In genomic region chrII:6768014-6768413, ce11 we compare ENCODE assay signal across 4 worm cellular contexts.
TF ChIP-seq lines count a peak whose summit lies in the region.

TSS of gene F41G3.18 (plus strand) at chrII:6768314.

TF ChIP-seq in whole organism, L2 larva, 48 proteins besides CTCF, POLR2A, EP300 and RAD21:
- TF ChIP-seq nhr-21 (tag; optimal IDR thresholded peaks at IDR 0.05; lab: Kevin White, UChicago) (no peak), fos-1 (tag; optimal IDR thresholded peaks at IDR 0.05; lab: Kevin White, UChicago) (peak; percentile 35)

TF ChIP-seq in whole organism, L3 larva, 47 proteins besides CTCF, POLR2A, EP300 and RAD21:
- TF ChIP-seq elt-2 (tag; optimal IDR thresholded peaks at IDR 0.05; lab: Kevin White, UChicago) (peak; percentile 41), unc-62 (GFP tag; optimal IDR thresholded peaks at IDR 0.05; lab: Kevin White, UChicago) (no peak), eor-1 (tag; optimal IDR thresholded peaks at IDR 0.05; lab: Kevin White, UChicago) (no peak), lin-39 (tag; optimal IDR thresholded peaks at IDR 0.05; lab: Kevin White, UChicago) (no peak), nhr-76 (tag; optimal IDR thresholded peaks at IDR 0.05; lab: Kevin White, UChicago) (no peak), egl-27 (tag; optimal IDR thresholded peaks at IDR 0.05; lab: Kevin White, UChicago) (no peak), nhr-77 (tag; optimal IDR thresholded peaks at IDR 0.05; lab: Kevin White, UChicago) (no peak)

TF ChIP-seq in whole organism, L4 larva, 104 proteins besides CTCF, POLR2A, EP300 and RAD21:
- TF ChIP-seq pqm-1 (tag; optimal IDR thresholded peaks at IDR 0.05; lab: Kevin White, UChicago) (peak; percentile 42), dmd-6 (GFP tag; IDR thresholded peaks at IDR 0.05; lab: Robert Waterston, UW) (0 out of 2 replicates have a peak, but pooled peaks have one; percentile 6), F49E8.2 (tag; optimal IDR thresholded peaks at IDR 0.05; lab: Kevin White, UChicago; ENCODE audit: borderline replicate concordance) (no peak)

TF ChIP-seq in whole organism, young adult, 124 proteins besides CTCF, POLR2A, EP300 and RAD21:
- TF ChIP-seq efl-1 (GFP tag; optimal IDR thresholded peaks at IDR 0.05; lab: Kevin White, UChicago) (no peak), nhr-80 (tag; optimal IDR thresholded peaks at IDR 0.05; lab: Kevin White, UChicago) (peak; percentile 51)
